Fruit fly (Drosophila melanogaster) whole organism, embryonic: Measurements from ENCODE around the gene Dbp21E2.

Experiments
- Abd-B ChIP-seq: fragments of 200-800 bp; sonication (Bioruptor generic); optimal IDR thresholded peaks from 2 replicates; lab custom pipeline; 2018; ENCODE audit warnings: missing biosample characterization, mild to moderate bottlenecking, missing genetic modification characterization, moderate library complexity
- Antp ChIP-seq: fragments of 200-800 bp; sonication (Bioruptor generic); optimal IDR thresholded peaks from 3 replicates; lab custom pipeline; 2016; ENCODE audit warnings: missing biosample characterization, missing genetic modification characterization
- Atf6 ChIP-seq: fragments of 200-800 bp; sonication (Bioruptor generic); IDR thresholded peaks from 2 replicates; pipeline ENCODE4 v1.3.6; 2022; ENCODE audit warnings: missing biosample characterization, missing genetic modification characterization
- CG10209 ChIP-seq: fragments of 200-800 bp; sonication (Bioruptor generic); optimal IDR thresholded peaks from 3 replicates; lab custom pipeline; 2017; ENCODE audit warnings: missing biosample characterization, mild to moderate bottlenecking, missing genetic modification characterization, missing genetic modification reagents
- CG1024 ChIP-seq: fragments of 200-800 bp; sonication (Bioruptor generic); IDR thresholded peaks from 2 replicates; pipeline ENCODE4 v1.3.6; 2022; ENCODE audit warnings: missing biosample characterization, missing genetic modification characterization
- CG11085 ChIP-seq: fragments of 200-800 bp; sonication (Bioruptor generic); IDR thresholded peaks from 2 replicates; pipeline ENCODE4 v1.3.6; 2022; ENCODE audit warnings: missing biosample characterization, missing genetic modification characterization
- CG11247 ChIP-seq: fragments of 200-800 bp; sonication (Bioruptor generic); IDR thresholded peaks from 2 replicates; pipeline ENCODE4 v1.3.6; 2022; ENCODE audit warnings: missing biosample characterization, missing genetic modification characterization
- CG12104 ChIP-seq: fragments of 200-800 bp; sonication (Bioruptor generic); optimal IDR thresholded peaks from 3 replicates; lab custom pipeline; 2016; ENCODE audit warnings: missing biosample characterization, missing genetic modification characterization
- CG12219 ChIP-seq: fragments of 200-800 bp; sonication (Bioruptor generic); optimal IDR thresholded peaks from 3 replicates; lab custom pipeline; 2018; ENCODE audit warnings: missing biosample characterization, mild to moderate bottlenecking, missing genetic modification characterization
- CG13296 ChIP-seq: fragments of 200-800 bp; sonication (Bioruptor generic); optimal IDR thresholded peaks from 3 replicates; lab custom pipeline; 2018; ENCODE audit warnings: missing biosample characterization, mild to moderate bottlenecking, missing genetic modification characterization
- CG14710 ChIP-seq: fragments of 200-800 bp; sonication (Bioruptor generic); optimal IDR thresholded peaks from 3 replicates; lab custom pipeline; 2019; ENCODE audit warnings: missing biosample characterization, mild to moderate bottlenecking, missing genetic modification characterization, moderate library complexity
- CG15601 ChIP-seq: fragments of 200-800 bp; sonication (Bioruptor generic); optimal IDR thresholded peaks from 3 replicates; lab custom pipeline; 2019; ENCODE audit warnings: missing biosample characterization, mild to moderate bottlenecking, missing genetic modification characterization, moderate library complexity
- CG17568 ChIP-seq: fragments of 200-800 bp; sonication (Bioruptor generic); optimal IDR thresholded peaks from 2 replicates; lab custom pipeline; 2018; ENCODE audit warnings: missing biosample characterization, mild to moderate bottlenecking, missing genetic modification characterization, moderate library complexity
- CG18262 ChIP-seq: fragments of 200-800 bp; optimal IDR thresholded peaks from 3 replicates; lab custom pipeline; 2019; ENCODE audit warnings: missing biosample characterization, mild to moderate bottlenecking, missing genetic modification characterization, moderate library complexity
- CG18599 ChIP-seq: fragments of 200-800 bp; sonication (Bioruptor generic); optimal IDR thresholded peaks from 3 replicates; lab custom pipeline; 2017; ENCODE audit warnings: missing biosample characterization, missing genetic modification characterization, mild to moderate bottlenecking, moderate library complexity, missing genetic modification reagents
- CG2199 ChIP-seq: fragments of 200-800 bp; sonication (Bioruptor generic); IDR thresholded peaks from 3 replicates; pipeline ENCODE4 v1.3.6; 2022; ENCODE audit warnings: missing biosample characterization, missing genetic modification characterization
- CG2678 ChIP-seq: fragments of 200-800 bp; sonication (Bioruptor generic); optimal IDR thresholded peaks from 3 replicates; lab custom pipeline; 2019; ENCODE audit warnings: missing biosample characterization, mild to moderate bottlenecking, missing genetic modification characterization, moderate library complexity
- CG3163 ChIP-seq: fragments of 200-800 bp; sonication (Bioruptor generic); optimal IDR thresholded peaks from 3 replicates; lab custom pipeline; 2016; ENCODE audit warnings: missing biosample characterization, missing genetic modification characterization
- CG32532 ChIP-seq: fragments of 200-800 bp; sonication (Bioruptor generic); IDR thresholded peaks from 2 replicates; pipeline ENCODE4 v1.3.6; 2022; ENCODE audit warnings: missing biosample characterization, missing genetic modification characterization
- CG33213 ChIP-seq: fragments of 200-800 bp; sonication (Bioruptor generic); optimal IDR thresholded peaks from 3 replicates; lab custom pipeline; 2016; ENCODE audit warnings: missing biosample characterization, missing genetic modification characterization
- CG3847 ChIP-seq: fragments of 200-800 bp; sonication (Bioruptor generic); IDR thresholded peaks from 2 replicates; pipeline ENCODE4 v1.3.6; 2022; ENCODE audit warnings: missing biosample characterization, missing genetic modification characterization
- CG5245 ChIP-seq: fragments of 200-800 bp; sonication (Bioruptor generic); optimal IDR thresholded peaks from 3 replicates; lab custom pipeline; 2016; ENCODE audit warnings: missing biosample characterization, missing genetic modification characterization
- CG6854 ChIP-seq: fragments of 200-800 bp; sonication (Bioruptor generic); optimal IDR thresholded peaks from 3 replicates; lab custom pipeline; 2017; ENCODE audit warnings: missing biosample characterization, mild to moderate bottlenecking, missing genetic modification characterization
- HLHmδ ChIP-seq: fragments of 200-800 bp; sonication (Bioruptor generic); optimal IDR thresholded peaks from 2 replicates; lab custom pipeline; 2018; ENCODE audit warnings: missing biosample characterization, mild to moderate bottlenecking, missing genetic modification characterization, moderate library complexity
- HmgD ChIP-seq: fragments of 200-800 bp; sonication (Bioruptor generic); optimal IDR thresholded peaks from 3 replicates; lab custom pipeline; 2016; ENCODE audit warnings: missing biosample characterization, missing genetic modification characterization
- Lhr ChIP-seq: fragments of 200-800 bp; sonication (Bioruptor generic); optimal IDR thresholded peaks from 3 replicates; lab custom pipeline; 2017; ENCODE audit warnings: mild to moderate bottlenecking, missing biosample characterization, missing genetic modification reagents, missing genetic modification characterization
- MESR4 ChIP-seq: fragments of 200-800 bp; sonication (Bioruptor generic); optimal IDR thresholded peaks from 2 replicates; lab custom pipeline; 2018; ENCODE audit warnings: missing biosample characterization, mild to moderate bottlenecking, missing genetic modification characterization, moderate library complexity
- Mrtf ChIP-seq: fragments of 200-800 bp; sonication (Bioruptor generic); IDR thresholded peaks from 3 replicates; pipeline ENCODE4 v1.3.6; 2022; ENCODE audit warnings: missing biosample characterization, missing genetic modification characterization
- Opbp ChIP-seq: fragments of 200-800 bp; sonication (Bioruptor generic); IDR thresholded peaks from 3 replicates; pipeline ENCODE4 v1.3.6; 2022; ENCODE audit warnings: missing biosample characterization, missing genetic modification characterization; ENCODE audit not compliant: partially characterized antibody
- amos ChIP-seq: fragments of 200-800 bp; sonication (Bioruptor generic); IDR thresholded peaks from 2 replicates; pipeline ENCODE4 v1.3.6; 2022; ENCODE audit warnings: missing biosample characterization, missing genetic modification characterization; ENCODE audit not compliant: partially characterized antibody
- ara ChIP-seq: fragments of 200-800 bp; sonication (Bioruptor generic); IDR thresholded peaks from 2 replicates; pipeline ENCODE4 v1.3.6; 2022; ENCODE audit warnings: missing biosample characterization, missing genetic modification characterization
- bsh ChIP-seq, 2 experiments: fragments of 200-800 bp; sonication (Bioruptor generic); optimal IDR thresholded peaks; 2 replicates each; lab custom pipeline; 2017 to 2018; ENCODE audit warnings: mild to moderate bottlenecking in 2 of 2, missing biosample characterization in 2 of 2, missing genetic modification characterization in 2 of 2, moderate library complexity in 1 of 2
- da ChIP-seq: fragments of 200-800 bp; sonication (Bioruptor generic); optimal IDR thresholded peaks from 2 replicates; lab custom pipeline; 2016; ENCODE audit warnings: missing biosample characterization, missing genetic modification characterization
- ewg ChIP-seq: fragments of 200-800 bp; sonication (Bioruptor generic); optimal IDR thresholded peaks from 3 replicates; lab custom pipeline; 2017; ENCODE audit warnings: mild to moderate bottlenecking, missing biosample characterization, missing genetic modification reagents, missing genetic modification characterization
- fd102C ChIP-seq: fragments of 200-800 bp; sonication (Bioruptor generic); optimal IDR thresholded peaks from 2 replicates; lab custom pipeline; 2018; ENCODE audit warnings: missing biosample characterization, mild to moderate bottlenecking, missing genetic modification characterization, moderate library complexity
- fd64A ChIP-seq: fragments of 200-800 bp; sonication (Bioruptor generic); optimal IDR thresholded peaks from 3 replicates; lab custom pipeline; 2018; ENCODE audit warnings: missing biosample characterization, mild to moderate bottlenecking, missing genetic modification characterization
- ham ChIP-seq: fragments of 200-800 bp; sonication (Bioruptor generic); IDR thresholded peaks from 2 replicates; pipeline ENCODE4 v1.3.6; 2022; ENCODE audit warnings: missing biosample characterization, missing genetic modification characterization
- kah ChIP-seq: fragments of 200-800 bp; sonication (Bioruptor generic); optimal IDR thresholded peaks from 2 replicates; lab custom pipeline; 2018; ENCODE audit warnings: missing biosample characterization, mild to moderate bottlenecking, missing genetic modification characterization
- luna ChIP-seq: fragments of 200-800 bp; sonication (Bioruptor generic); optimal IDR thresholded peaks from 2 replicates; lab custom pipeline; 2016; ENCODE audit warnings: missing biosample characterization, missing genetic modification characterization
- odd ChIP-seq: fragments of 200-800 bp; sonication (Bioruptor generic); optimal IDR thresholded peaks from 2 replicates; lab custom pipeline; 2017; ENCODE audit warnings: missing biosample characterization, mild to moderate bottlenecking, missing genetic modification characterization
- prd ChIP-seq, 3 experiments: fragments of >200 bp in 2 of 3; fragments of 200-800 bp in 1 of 3; sonication (Bioruptor generic) in 1 of 3; optimal IDR thresholded peaks in 2 of 3; IDR thresholded peaks in 1 of 3; 2 replicates in 2 of 3; 3 replicates in 1 of 3; pipeline versions ENCODE4 v1.3.6 to Lab custom; 2017 to 2022; ENCODE audit warnings: missing biosample characterization in 1 of 3, missing genetic modification characterization in 1 of 3
- stc ChIP-seq: fragments of 200-800 bp; sonication (Bioruptor generic); IDR thresholded peaks from 2 replicates; pipeline ENCODE4 v1.3.6; 2022; ENCODE audit warnings: missing biosample characterization, missing genetic modification characterization
- tll ChIP-seq, 2 experiments: fragments of 200-800 bp in 1 of 2; fragments of >200 bp in 1 of 2; sonication (Bioruptor generic) in 1 of 2; optimal IDR thresholded peaks; 2 replicates each; lab custom pipeline; 2017 to 2019; ENCODE audit warnings: missing biosample characterization in 2 of 2, missing genetic modification characterization in 2 of 2, mild to moderate bottlenecking in 1 of 2, moderate library complexity in 1 of 2
- tx ChIP-seq: fragments of 200-800 bp; sonication (Bioruptor generic); optimal IDR thresholded peaks from 2 replicates; lab custom pipeline; 2016; ENCODE audit warnings: missing biosample characterization, missing genetic modification characterization
- wor ChIP-seq: fragments of 200-800 bp; sonication (Bioruptor generic); IDR thresholded peaks from 2 replicates; pipeline ENCODE4 v1.3.6; 2022; ENCODE audit warnings: missing biosample characterization, missing genetic modification characterization
- yki ChIP-seq: fragments of >200 bp; optimal IDR thresholded peaks from 3 replicates; lab custom pipeline; 2018

Gene Dbp21E2

dm6 chr2L:856690-857488, 45.5 kb downstream of the Dbp21E2 start (continued):
- TF ChIP-seq amos (GFP tag; lab: Robert Waterston, UW) (no peak), ara (peak; percentile 93), kah (peak; percentile 48), fd64A (GFP tag; lab: Kevin White, UChicago) (peak; percentile 55), yki (lab: Kevin White, UChicago) (no peak), CG18262 (tag; lab: Kevin White, UChicago) (peak; percentile 83), MESR4 (GFP tag; lab: Kevin White, UChicago) (no peak), CG18599 (peak; percentile 75), CG12219 (GFP tag; lab: Kevin White, UChicago) (peak; percentile 82), CG2678 (peak; percentile 84), CG11247 (GFP tag; lab: Robert Waterston, UW) (peak; percentile 50; the same call in 1 of the 2 replicates), CG3847 (GFP tag; lab: Robert Waterston, UW) (peak; percentile 60), stc (GFP tag; lab: Robert Waterston, UW) (peak; percentile 89), Atf6 (GFP tag; lab: Robert Waterston, UW) (peak; percentile 35; the same call in 1 of the 2 replicates), CG11085 (GFP tag; lab: Robert Waterston, UW) (peak; percentile 38), CG14710 (tag; lab: Kevin White, UChicago) (peak; percentile 65), CG13296 (GFP tag; lab: Kevin White, UChicago) (no peak), CG33213 (GFP tag; lab: Kevin White, UChicago) (peak; percentile 53), CG15601 (tag; lab: Kevin White, UChicago) (peak; percentile 79), luna (GFP tag; lab: Kevin White, UChicago) (no peak), HLHmδ (GFP tag; lab: Kevin White, UChicago) (no peak), CG32532 (GFP tag; lab: Robert Waterston, UW) (peak; percentile 65)

- no peak for TF ChIP-seq da (GFP tag; lab: Kevin White, UChicago)
- TF ChIP-seq tx (GFP tag; lab: Kevin White, UChicago) = no peak
- no peak for TF ChIP-seq CG17568 (GFP tag; lab: Kevin White, UChicago)
- TF ChIP-seq CG6854 = peak; percentile 16
- peak; percentile 46 for TF ChIP-seq odd (GFP tag; lab: Kevin White, UChicago)
- no peak for TF ChIP-seq kah
- TF ChIP-seq HmgD (GFP tag; lab: Kevin White, UChicago) = no peak
- peak in 1 of 2 experiments; percentile 59 for TF ChIP-seq bsh (GFP tag; optimal IDR thresholded peaks at IDR 0.05; lab: Kevin White, UChicago)
- no peak for TF ChIP-seq CG5245 (GFP tag; lab: Kevin White, UChicago)
- TF ChIP-seq Mrtf (GFP tag; lab: Robert Waterston, UW) = peak; percentile 44; the same call in 1 of the 3 replicates
- TF ChIP-seq wor = no peak
- peak; percentile 51 for TF ChIP-seq ewg (GFP tag; lab: Kevin White, UChicago)
- TF ChIP-seq CG10209 (GFP tag; lab: Kevin White, UChicago) = peak; percentile 47
- peak; percentile 38 for TF ChIP-seq CG12104 (GFP tag; lab: Kevin White, UChicago)
- TF ChIP-seq CG2199 (GFP tag; lab: Robert Waterston, UW) = no peak
- TF ChIP-seq fd102C (GFP tag; lab: Kevin White, UChicago) = no peak
- TF ChIP-seq CG3163 (GFP tag; lab: Kevin White, UChicago) = no peak
- TF ChIP-seq tll (GFP tag; optimal IDR thresholded peaks at IDR 0.05; lab: Kevin White, UChicago) = no peak
- TF ChIP-seq ham (GFP tag; lab: Robert Waterston, UW) = no peak
- no peak for TF ChIP-seq Abd-B (GFP tag; lab: Kevin White, UChicago)
- TF ChIP-seq Antp (GFP tag; lab: Kevin White, UChicago) = peak; percentile 43
- TF ChIP-seq Opbp = no peak
- TF ChIP-seq Lhr (GFP tag; lab: Kevin White, UChicago) = no peak
- no peak for TF ChIP-seq prd (optimal IDR thresholded peaks at IDR 0.05; lab: Kevin White, UChicago)
- peak; percentile 60; the same call in 2 of the 3 replicates for TF ChIP-seq prd (GFP tag; IDR thresholded peaks at IDR 0.05; lab: Robert Waterston, UW)
- 0 out of 2 replicates have a peak, but pooled peaks have one; percentile 23 for TF ChIP-seq CG1024 (GFP tag; lab: Robert Waterston, UW)
Observed at dm6 chr2L:857897-858517, 46.6 kb downstream of the Dbp21E2 start.
